Worm (Caenorhabditis elegans) whole organism, young adult: Measurements from ENCODE around the gene srj-42.

Experiments
- B0261.1 ChIP-seq: sonication (generic microtip); optimal IDR thresholded peaks from 2 replicates; lab custom pipeline; 2016; ENCODE audit warnings: mild to moderate bottlenecking, missing genetic modification characterization, moderate library complexity, missing compliant biosample characterization
- C17E4.6 ChIP-seq: fragments of 200-800 bp; sonication (Bioruptor generic); IDR thresholded peaks from 2 replicates; pipeline ENCODE4 v1.3.6; 2022; ENCODE audit warnings: missing genetic modification reagents, missing genetic modification characterization, missing compliant biosample characterization
- F10E7.11 ChIP-seq: sonication (generic microtip); optimal IDR thresholded peaks from 2 replicates; lab custom pipeline; 2017; ENCODE audit warnings: mild to moderate bottlenecking, missing genetic modification characterization, moderate library complexity, missing compliant biosample characterization
- F22D6.2 ChIP-seq: sonication (generic microtip); optimal IDR thresholded peaks from 2 replicates; lab custom pipeline; 2016; ENCODE audit warnings: mild to moderate bottlenecking, missing genetic modification characterization, missing compliant biosample characterization
- F33H1.4 ChIP-seq: fragments of 200-800 bp; sonication (Bioruptor generic); IDR thresholded peaks from 2 replicates; pipeline ENCODE4 v1.3.6; 2022; ENCODE audit warnings: missing genetic modification reagents, missing genetic modification characterization, missing compliant biosample characterization
- F37B4.10 ChIP-seq: fragments of 200-800 bp; sonication (Bioruptor generic); IDR thresholded peaks from 2 replicates; pipeline ENCODE4 v1.3.6; 2022; ENCODE audit warnings: missing genetic modification characterization, missing compliant biosample characterization
- F52B5.7 ChIP-seq: sonication (generic microtip); optimal IDR thresholded peaks from 2 replicates; lab custom pipeline; 2016; ENCODE audit warnings: mild to moderate bottlenecking, missing genetic modification characterization, missing compliant biosample characterization
- F57A8.1 ChIP-seq: fragments of 200-800 bp; sonication (Bioruptor generic); optimal IDR thresholded peaks from 2 replicates; lab custom pipeline; 2018; ENCODE audit warnings: mild to moderate bottlenecking, missing genetic modification characterization, moderate library complexity, missing compliant biosample characterization
- K11D2.4 ChIP-seq: fragments of 200-800 bp; sonication (Bioruptor generic); IDR thresholded peaks from 2 replicates; pipeline ENCODE4 v1.3.6; 2022; ENCODE audit warnings: missing genetic modification reagents, missing genetic modification characterization, missing compliant biosample characterization
- T26A5.8 ChIP-seq: sonication (generic microtip); optimal IDR thresholded peaks from 2 replicates; lab custom pipeline; 2016; ENCODE audit warnings: missing genetic modification characterization, missing compliant biosample characterization
- Y53F4B.3 ChIP-seq: fragments of 200-800 bp; sonication (Bioruptor generic); IDR thresholded peaks from 2 replicates; pipeline ENCODE4 v1.3.6; 2022; ENCODE audit warnings: missing genetic modification reagents, missing genetic modification characterization, missing compliant biosample characterization
- Y67H2A.10 ChIP-seq: fragments of 200-800 bp; sonication (Bioruptor generic); conservative IDR thresholded peaks from 2 replicates; pipeline ENCODE4 v1.3.6; 2022; ENCODE audit warnings: missing genetic modification reagents, missing genetic modification characterization, missing compliant biosample characterization
- ZK185.1 ChIP-seq: sonication (generic microtip); optimal IDR thresholded peaks from 2 replicates; lab custom pipeline; 2016; ENCODE audit warnings: mild to moderate bottlenecking, missing genetic modification characterization, missing compliant biosample characterization; ENCODE audit not compliant: poor library complexity, severe bottlenecking
- bed-2 ChIP-seq: fragments of 200-800 bp; sonication (Bioruptor generic); IDR thresholded peaks from 2 replicates; pipeline ENCODE4 v1.3.6; 2022; ENCODE audit warnings: missing genetic modification reagents, missing genetic modification characterization, missing compliant biosample characterization
- ccch-3 ChIP-seq: fragments of 200-800 bp; sonication (Bioruptor generic); optimal IDR thresholded peaks from 2 replicates; lab custom pipeline; 2018; ENCODE audit warnings: mild to moderate bottlenecking, missing genetic modification characterization, missing compliant biosample characterization
- ceh-100 ChIP-seq: fragments of 200-800 bp; sonication (Bioruptor generic); IDR thresholded peaks from 2 replicates; pipeline ENCODE4 v1.3.6; 2022; ENCODE audit warnings: missing genetic modification reagents, missing genetic modification characterization, missing compliant biosample characterization
- ceh-27 ChIP-seq: fragments of 200-800 bp; sonication (Bioruptor generic); optimal IDR thresholded peaks from 2 replicates; lab custom pipeline; 2018; ENCODE audit warnings: mild to moderate bottlenecking, missing genetic modification characterization, moderate library complexity, missing compliant biosample characterization
- ceh-40 ChIP-seq: fragments of 200-800 bp; sonication (Bioruptor generic); IDR thresholded peaks from 2 replicates; pipeline ENCODE4 v1.3.6; 2022; ENCODE audit warnings: missing genetic modification characterization, missing compliant biosample characterization
- chd-7 ChIP-seq: sonication (generic microtip); optimal IDR thresholded peaks from 2 replicates; lab custom pipeline; 2016; ENCODE audit warnings: mild to moderate bottlenecking, missing genetic modification characterization, moderate library complexity, missing compliant biosample characterization
- die-1 ChIP-seq: sonication (generic microtip); optimal IDR thresholded peaks from 2 replicates; lab custom pipeline; 2016; ENCODE audit warnings: missing genotype, mild to moderate bottlenecking, missing genetic modification characterization, missing compliant biosample characterization
- dpff-1 ChIP-seq: sonication (generic microtip); optimal IDR thresholded peaks from 2 replicates; lab custom pipeline; 2017; ENCODE audit warnings: mild to moderate bottlenecking, missing genetic modification characterization, missing compliant biosample characterization
- dpl-1 ChIP-seq: fragments of 150-350 bp; optimal IDR thresholded peaks from 2 replicates; lab custom pipeline; 2014; ENCODE audit warnings: missing biosample characterization, missing genetic modification reagents, missing genetic modification characterization
- egl-44 ChIP-seq: fragments of 200-800 bp; sonication (Bioruptor generic); IDR thresholded peaks from 2 replicates; pipeline ENCODE4 v1.3.6; 2022; ENCODE audit warnings: missing genetic modification reagents, missing genetic modification characterization, missing compliant biosample characterization
- ekl-4 ChIP-seq: fragments of 200-800 bp; sonication (Bioruptor generic); IDR thresholded peaks from 2 replicates; pipeline ENCODE4 v1.3.6; 2022; ENCODE audit warnings: missing genetic modification reagents, missing genetic modification characterization, missing compliant biosample characterization
- fkh-3 ChIP-seq: sonication (generic microtip); optimal IDR thresholded peaks from 2 replicates; lab custom pipeline; 2016; ENCODE audit warnings: mild to moderate bottlenecking, missing genetic modification characterization, missing compliant biosample characterization
- hmg-20 ChIP-seq: fragments of 200-800 bp; sonication (Bioruptor generic); IDR thresholded peaks from 2 replicates; pipeline ENCODE4 v1.3.6; 2022; ENCODE audit warnings: missing genetic modification reagents, missing genetic modification characterization, missing compliant biosample characterization
- hrde-1 ChIP-seq: sonication (generic microtip); optimal IDR thresholded peaks from 2 replicates; lab custom pipeline; 2016; ENCODE audit warnings: missing genetic modification characterization, mild to moderate bottlenecking, missing compliant biosample characterization, moderate library complexity, missing genotype, missing genetic modification reagents, borderline replicate concordance
- hsf-1 ChIP-seq: fragments of 200-800 bp; sonication (Bioruptor generic); IDR thresholded peaks from 2 replicates; pipeline ENCODE4 v1.3.6; 2022; ENCODE audit warnings: missing genetic modification reagents, missing genetic modification characterization, missing compliant biosample characterization
- lag-1 ChIP-seq: fragments of 200-800 bp; sonication (Bioruptor generic); IDR thresholded peaks from 2 replicates; pipeline ENCODE4 v1.3.6; 2022; ENCODE audit warnings: missing genetic modification reagents, missing genetic modification characterization, missing compliant biosample characterization
- let-526 ChIP-seq: fragments of 200-800 bp; sonication (Bioruptor generic); IDR thresholded peaks from 2 replicates; pipeline ENCODE4 v1.3.6; 2022; ENCODE audit warnings: missing genetic modification reagents, missing genetic modification characterization, missing compliant biosample characterization
- let-607 ChIP-seq, 2 experiments: fragments of 200-800 bp in 1 of 2; sonication (Bioruptor generic) in 1 of 2; sonication (generic microtip) in 1 of 2; optimal IDR thresholded peaks; 2 replicates each; lab custom pipeline; 2016 to 2018; ENCODE audit warnings: mild to moderate bottlenecking in 2 of 2, missing compliant biosample characterization in 2 of 2, missing genetic modification characterization in 2 of 2, moderate library complexity in 2 of 2, missing genotype in 1 of 2
- lin-35 ChIP-seq, 3 experiments: fragments of 150-350 bp in 2 of 3; sonication (generic microtip) in 1 of 3; optimal IDR thresholded peaks; 2 replicates each; lab custom pipeline; 2014 to 2018; ENCODE audit warnings: missing biosample characterization in 3 of 3, missing genetic modification characterization in 3 of 3, missing genetic modification reagents in 3 of 3
- lir-1 ChIP-seq: fragments of 200-800 bp; sonication (Bioruptor generic); conservative IDR thresholded peaks from 2 replicates; pipeline ENCODE4 v1.3.6; 2022; ENCODE audit warnings: missing genetic modification reagents, missing genetic modification characterization, missing compliant biosample characterization
- lsy-27 ChIP-seq: sonication (generic microtip); optimal IDR thresholded peaks from 2 replicates; lab custom pipeline; 2017; ENCODE audit warnings: missing genetic modification characterization, mild to moderate bottlenecking, missing compliant biosample characterization, antibody characterized with exemption, missing genotype, borderline replicate concordance; ENCODE audit not compliant: insufficient read depth
- mcd-1 ChIP-seq: fragments of 200-800 bp; sonication (Bioruptor generic); IDR thresholded peaks from 2 replicates; pipeline ENCODE4 v1.3.6; 2022; ENCODE audit warnings: missing genetic modification reagents, missing genetic modification characterization, missing compliant biosample characterization
- nfya-2 ChIP-seq: fragments of 200-800 bp; sonication (Bioruptor generic); IDR thresholded peaks from 2 replicates; pipeline ENCODE4 v1.3.6; 2022; ENCODE audit warnings: missing genetic modification reagents, missing genetic modification characterization, missing compliant biosample characterization
- nfyb-1 ChIP-seq: fragments of 200-800 bp; sonication (Bioruptor generic); IDR thresholded peaks from 2 replicates; pipeline ENCODE4 v1.3.6; 2022; ENCODE audit warnings: missing genetic modification reagents, missing genetic modification characterization, missing compliant biosample characterization
- nhr-27 ChIP-seq: fragments of 200-800 bp; sonication (Bioruptor generic); optimal IDR thresholded peaks from 2 replicates; lab custom pipeline; 2018; ENCODE audit warnings: mild to moderate bottlenecking, missing genetic modification characterization, moderate library complexity, missing compliant biosample characterization
- rec-8 ChIP-seq, 2 experiments: sonication (generic microtip); optimal IDR thresholded peaks; 2 replicates each; lab custom pipeline; 2016; ENCODE audit warnings: mild to moderate bottlenecking in 2 of 2, missing genetic modification characterization in 2 of 2, missing genetic modification reagents in 2 of 2, missing genotype in 2 of 2, missing biosample characterization in 1 of 2, missing compliant biosample characterization in 1 of 2, moderate library complexity in 1 of 2
- snpc-1.1 ChIP-seq: sonication (generic microtip); optimal IDR thresholded peaks from 2 replicates; lab custom pipeline; 2017; ENCODE audit warnings: missing genetic modification characterization, mild to moderate bottlenecking, missing compliant biosample characterization, antibody characterized with exemption, moderate library complexity, missing genotype, missing genetic modification reagents; ENCODE audit not compliant: insufficient read depth
- snpc-1.3 ChIP-seq: sonication (generic microtip); optimal IDR thresholded peaks from 2 replicates; lab custom pipeline; 2017; ENCODE audit warnings: missing genetic modification characterization, mild to moderate bottlenecking, missing compliant biosample characterization, antibody characterized with exemption, moderate library complexity, missing genotype, missing genetic modification reagents; ENCODE audit not compliant: insufficient read depth
- somi-1 ChIP-seq: fragments of 200-800 bp; sonication (Bioruptor generic); optimal IDR thresholded peaks from 2 replicates; lab custom pipeline; 2018; ENCODE audit warnings: mild to moderate bottlenecking, missing genetic modification characterization, missing compliant biosample characterization
- sptf-2 ChIP-seq: fragments of 200-800 bp; sonication (Bioruptor generic); optimal IDR thresholded peaks from 2 replicates; lab custom pipeline; 2018; ENCODE audit warnings: mild to moderate bottlenecking, missing genetic modification characterization, missing compliant biosample characterization
- tlf-1 ChIP-seq: fragments of 200-800 bp; sonication (Bioruptor generic); optimal IDR thresholded peaks from 2 replicates; lab custom pipeline; 2018; ENCODE audit warnings: mild to moderate bottlenecking, missing genetic modification characterization, missing compliant biosample characterization
- unc-130 ChIP-seq: sonication (generic microtip); optimal IDR thresholded peaks from 2 replicates; lab custom pipeline; 2016; ENCODE audit warnings: missing genetic modification reagents, missing genetic modification characterization, missing compliant biosample characterization
- unc-62 ChIP-seq: fragments of 150-350 bp; optimal IDR thresholded peaks from 2 replicates; lab custom pipeline; 2014; ENCODE audit warnings: missing biosample characterization, missing genetic modification reagents, missing genetic modification characterization
- zfh-2 ChIP-seq: fragments of 200-800 bp; sonication (Bioruptor generic); conservative IDR thresholded peaks from 2 replicates; pipeline ENCODE4 v1.3.6; 2022; ENCODE audit warnings: missing genetic modification reagents, missing genetic modification characterization, missing compliant biosample characterization
- ztf-26 ChIP-seq: sonication (generic microtip); optimal IDR thresholded peaks from 2 replicates; lab custom pipeline; 2017; ENCODE audit warnings: missing genetic modification characterization, missing compliant biosample characterization

Gene srj-42

ce11 chrIV:15289508-15289907 is 37.5 kb upstream of the srj-42 start (continued):
- TF ChIP-seq lsy-27 (peak; percentile 42), ZK185.1 (tag; lab: Kevin White, UChicago) (peak; percentile 63), zfh-2 (GFP tag; lab: Robert Waterston, UW) (no peak), dpff-1 (tag; lab: Kevin White, UChicago) (no peak), F33H1.4 (GFP tag; lab: Robert Waterston, UW) (no peak), Y67H2A.10 (GFP tag; lab: Robert Waterston, UW) (no peak), ekl-4 (GFP tag; lab: Robert Waterston, UW) (no peak), die-1 (tag; lab: Kevin White, UChicago) (peak; percentile 74), B0261.1 (tag; lab: Kevin White, UChicago) (peak; percentile 85), K11D2.4 (no peak), dpl-1 (GFP tag; lab: Kevin White, UChicago) (no peak), ceh-27 (GFP tag; lab: Kevin White, UChicago) (no peak), lin-35 (GFP tag; optimal IDR thresholded peaks at IDR 0.05; lab: Kevin White, UChicago) (no peak), egl-44 (GFP tag; lab: Robert Waterston, UW) (no peak), let-526 (GFP tag; lab: Robert Waterston, UW) (no peak), snpc-1.1 (tag; lab: Kevin White, UChicago) (peak; percentile 9), C17E4.6 (no peak), F37B4.10 (GFP tag; lab: Robert Waterston, UW) (no peak), somi-1 (GFP tag; lab: Kevin White, UChicago) (no peak), nfya-2 (GFP tag; lab: Robert Waterston, UW) (no peak), F10E7.11 (tag; lab: Kevin White, UChicago) (no peak), F57A8.1 (GFP tag; lab: Kevin White, UChicago) (no peak), sptf-2 (GFP tag; lab: Kevin White, UChicago) (no peak), nfyb-1 (GFP tag; lab: Robert Waterston, UW) (peak; percentile 71; the same call in 1 of the 2 replicates), ztf-26 (tag; lab: Kevin White, UChicago) (no peak), rec-8 (tag; optimal IDR thresholded peaks at IDR 0.05; lab: Kevin White, UChicago) (peak; percentile 11 to 36), T26A5.8 (tag; lab: Kevin White, UChicago) (no peak), hrde-1 (no peak), bed-2 (GFP tag; lab: Robert Waterston, UW) (no peak), chd-7 (tag; lab: Kevin White, UChicago) (no peak), ccch-3 (GFP tag; lab: Kevin White, UChicago) (no peak), lir-1 (0 out of 2 replicates have a peak, but pooled peaks have one; percentile 12), let-607 (tag; optimal IDR thresholded peaks at IDR 0.05; lab: Kevin White, UChicago) (peak in 1 of 2 experiments; percentile 1), ceh-40 (GFP tag; lab: Robert Waterston, UW) (no peak), Y53F4B.3 (0 out of 2 replicates have a peak, but pooled peaks have one; percentile 11), tlf-1 (GFP tag; lab: Kevin White, UChicago) (no peak), hmg-20 (GFP tag; lab: Robert Waterston, UW) (no peak), snpc-1.3 (tag; lab: Kevin White, UChicago) (peak; percentile 75), F52B5.7 (tag; lab: Kevin White, UChicago) (no peak), hsf-1 (GFP tag; lab: Robert Waterston, UW) (peak; percentile 75), mcd-1 (GFP tag; lab: Robert Waterston, UW) (no peak; the same call in 1 of the 2 replicates), ceh-100 (no peak), fkh-3 (no peak), lag-1 (GFP tag; lab: Robert Waterston, UW) (no peak), F22D6.2 (tag; lab: Kevin White, UChicago) (no peak), unc-130 (GFP tag; lab: Kevin White, UChicago) (no peak), unc-62 (GFP tag; lab: Kevin White, UChicago) (no peak), nhr-27 (tag; lab: Kevin White, UChicago) (no peak)
